Worm (Caenorhabditis elegans) whole organism, late embryonic: ENCODE data around the gene trcs-1.
"Not testable (repeated sequence)": the region's sequence is repeated elsewhere in the genome, so short reads cannot be mapped to it uniquely, and the experiment has no call there.

Source experiments
- C38D4.7 ChIP-seq: fragments of 200-800 bp; sonication (Bioruptor generic); optimal IDR thresholded peaks from 2 replicates; lab custom pipeline; 2018; ENCODE audit warnings: mild to moderate bottlenecking, missing genetic modification characterization, moderate library complexity, missing compliant biosample characterization
- F13H6.1 ChIP-seq: sonication (generic microtip); optimal IDR thresholded peaks from 2 replicates; lab custom pipeline; 2016; ENCODE audit warnings: missing genetic modification characterization, missing compliant biosample characterization
- ama-1 ChIP-seq: fragments of 150-350 bp; optimal IDR thresholded peaks from 2 replicates; lab custom pipeline; 2014
- ceh-14 ChIP-seq: sonication (generic microtip); optimal IDR thresholded peaks from 2 replicates; lab custom pipeline; 2016; ENCODE audit warnings: missing genotype, missing genetic modification characterization, missing compliant biosample characterization
- ceh-19 ChIP-seq: fragments of 200-800 bp; sonication (Bioruptor generic); optimal IDR thresholded peaks from 2 replicates; lab custom pipeline; 2018; ENCODE audit warnings: mild to moderate bottlenecking, missing genetic modification characterization, missing compliant biosample characterization
- ceh-2 ChIP-seq: sonication (generic microtip); optimal IDR thresholded peaks from 2 replicates; lab custom pipeline; 2016; ENCODE audit warnings: missing genotype, missing genetic modification characterization, missing compliant biosample characterization
- ceh-22 ChIP-seq: sonication (generic microtip); optimal IDR thresholded peaks from 2 replicates; lab custom pipeline; 2017; ENCODE audit warnings: missing biosample characterization, missing genetic modification characterization
- ceh-24 ChIP-seq: sonication (generic microtip); optimal IDR thresholded peaks from 2 replicates; lab custom pipeline; 2016; ENCODE audit warnings: mild to moderate bottlenecking, missing genetic modification characterization, missing compliant biosample characterization
- ceh-31 ChIP-seq: sonication (generic microtip); optimal IDR thresholded peaks from 2 replicates; lab custom pipeline; 2016; ENCODE audit warnings: missing genetic modification characterization, missing compliant biosample characterization
- dve-1 ChIP-seq: sonication (generic microtip); optimal IDR thresholded peaks from 2 replicates; lab custom pipeline; 2017; ENCODE audit warnings: antibody characterized with exemption, mild to moderate bottlenecking, missing genetic modification characterization, missing compliant biosample characterization
- elt-4 ChIP-seq: sonication (generic microtip); optimal IDR thresholded peaks from 2 replicates; lab custom pipeline; 2016; ENCODE audit warnings: missing genetic modification characterization, missing compliant biosample characterization
- eyg-1 ChIP-seq: sonication (generic microtip); optimal IDR thresholded peaks from 2 replicates; lab custom pipeline; 2016; ENCODE audit warnings: missing genotype, missing genetic modification characterization, missing compliant biosample characterization
- gmeb-2 ChIP-seq: sonication (generic microtip); optimal IDR thresholded peaks from 2 replicates; lab custom pipeline; 2016; ENCODE audit warnings: missing genetic modification characterization, inconsistent platforms, missing compliant biosample characterization
- hlh-15 ChIP-seq: sonication (generic microtip); optimal IDR thresholded peaks from 2 replicates; lab custom pipeline; 2016; ENCODE audit warnings: missing genetic modification characterization, missing compliant biosample characterization
- hlh-8 ChIP-seq: sonication (generic microtip); optimal IDR thresholded peaks from 2 replicates; lab custom pipeline; 2016; ENCODE audit warnings: missing genotype, missing genetic modification characterization, missing compliant biosample characterization
- lim-6 ChIP-seq: sonication (generic microtip); optimal IDR thresholded peaks from 2 replicates; lab custom pipeline; 2016; ENCODE audit warnings: missing genetic modification characterization, missing compliant biosample characterization
- lin-11 ChIP-seq: fragments of 200-800 bp; sonication (Bioruptor generic); optimal IDR thresholded peaks from 2 replicates; lab custom pipeline; 2018; ENCODE audit warnings: mild to moderate bottlenecking, missing genetic modification characterization, missing compliant biosample characterization
- odd-2 ChIP-seq: sonication (generic microtip); optimal IDR thresholded peaks from 2 replicates; lab custom pipeline; 2017; ENCODE audit warnings: antibody characterized with exemption, mild to moderate bottlenecking, missing genetic modification characterization, missing compliant biosample characterization
- pag-3 ChIP-seq: sonication (generic microtip); optimal IDR thresholded peaks from 2 replicates; lab custom pipeline; 2016; ENCODE audit warnings: missing compliant biosample characterization, missing genetic modification characterization, borderline replicate concordance
- pat-9 ChIP-seq: fragments of 200-800 bp; sonication (Bioruptor generic); optimal IDR thresholded peaks from 2 replicates; lab custom pipeline; 2018; ENCODE audit warnings: mild to moderate bottlenecking, missing genetic modification characterization, moderate library complexity, missing compliant biosample characterization
- pha-2 ChIP-seq: sonication (generic microtip); optimal IDR thresholded peaks from 2 replicates; lab custom pipeline; 2017; ENCODE audit warnings: mild to moderate bottlenecking, missing genetic modification characterization, missing compliant biosample characterization
- pha-4 ChIP-seq: fragments of 150-350 bp; optimal IDR thresholded peaks from 2 replicates; lab custom pipeline; 2018; ENCODE audit warnings: missing biosample characterization, missing genetic modification reagents, missing genetic modification characterization
- pros-1 ChIP-seq: fragments of 150-350 bp; optimal IDR thresholded peaks from 2 replicates; lab custom pipeline; 2014; ENCODE audit warnings: missing biosample characterization, missing genetic modification reagents, missing genetic modification characterization
- rnt-1 ChIP-seq: sonication (generic microtip); optimal IDR thresholded peaks from 2 replicates; lab custom pipeline; 2016; ENCODE audit warnings: missing genetic modification characterization, missing compliant biosample characterization
- sdc-2 ChIP-seq: sonication (generic microtip); optimal IDR thresholded peaks from 2 replicates; lab custom pipeline; 2016; ENCODE audit warnings: missing genotype, missing genetic modification characterization, missing compliant biosample characterization
- sox-2 ChIP-seq: fragments of 200-800 bp; sonication (Bioruptor generic); IDR thresholded peaks from 2 replicates; pipeline ENCODE4 v1.3.6; 2022; ENCODE audit warnings: missing genetic modification reagents, missing genetic modification characterization, missing compliant biosample characterization
- tbx-2 ChIP-seq: sonication (generic microtip); optimal IDR thresholded peaks from 2 replicates; lab custom pipeline; 2016; ENCODE audit warnings: missing genetic modification characterization, missing compliant biosample characterization
- unc-55 ChIP-seq: sonication (generic microtip); optimal IDR thresholded peaks from 2 replicates; lab custom pipeline; 2017; ENCODE audit warnings: missing biosample characterization, missing genetic modification reagents, missing genetic modification characterization
- unc-86 ChIP-seq: sonication (generic microtip); optimal IDR thresholded peaks from 2 replicates; lab custom pipeline; 2016; ENCODE audit warnings: missing genetic modification characterization, missing compliant biosample characterization
- ztf-16 ChIP-seq: sonication (generic microtip); optimal IDR thresholded peaks from 2 replicates; lab custom pipeline; 2017; ENCODE audit warnings: missing genetic modification characterization, missing compliant biosample characterization

The trcs-1 gene

DNA sequence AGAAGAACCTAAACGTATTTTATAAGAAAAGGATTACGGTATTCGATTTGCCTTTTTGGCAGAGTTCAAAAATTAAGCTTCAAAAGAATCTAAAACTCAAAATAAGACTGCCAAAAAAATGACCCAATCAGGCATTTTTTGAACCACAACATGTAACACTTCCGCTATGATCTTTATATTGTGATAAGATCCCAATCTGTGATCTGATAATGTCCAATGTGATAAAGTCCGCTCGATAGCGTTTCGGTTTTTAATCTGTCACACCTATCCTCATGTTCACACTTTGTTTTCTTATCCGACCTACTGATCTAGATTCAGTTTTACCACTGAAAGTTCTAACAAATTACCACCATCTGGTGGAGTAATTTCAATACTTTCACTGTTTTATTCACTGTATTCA, 25.4 kb upstream of the trcs-1 start:
- TF ChIP-seq pha-4 (tag; lab: Kevin White, UChicago) (no peak), tbx-2 (tag; lab: Kevin White, UChicago) (no peak), F13H6.1 (no peak), ceh-14 (tag; lab: Kevin White, UChicago) (no peak), ceh-19 (GFP tag; lab: Kevin White, UChicago) (no peak), hlh-8 (no peak), dve-1 (tag; lab: Kevin White, UChicago) (no peak), ztf-16 (no peak), C38D4.7 (no peak), lim-6 (no peak)
- TF ChIP-seq, all 69 proteins: peak for 0

DNA sequence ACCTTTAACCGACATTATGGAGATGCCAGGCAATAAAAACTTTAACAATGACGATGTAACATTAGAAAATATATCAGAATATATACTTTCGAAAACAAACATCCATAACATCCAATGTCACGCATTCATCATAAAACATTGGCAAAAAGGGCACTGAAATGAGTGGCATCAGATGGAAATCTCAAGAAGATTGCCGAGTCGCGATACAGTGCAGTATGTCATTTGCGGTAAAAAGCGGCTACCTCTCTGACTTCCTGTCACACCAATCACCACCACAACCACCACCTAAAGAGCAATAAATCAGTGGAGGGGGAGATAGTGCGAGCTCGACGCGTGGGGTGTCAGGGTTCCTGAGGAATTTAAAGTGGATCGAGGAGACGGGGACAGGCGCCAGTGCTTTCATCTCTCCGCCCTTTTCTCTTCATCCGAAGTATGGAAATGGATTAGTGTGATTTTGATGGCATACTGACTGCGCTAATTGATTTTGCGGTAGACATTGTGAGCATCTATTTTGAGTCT, 24.5 kb upstream of the trcs-1 start:
- no peak for TF ChIP-seq pha-2 (tag; lab: Kevin White, UChicago)
- TF ChIP-seq ceh-24: no peak
- peak; percentile 27 for TF ChIP-seq rnt-1 (tag; lab: Kevin White, UChicago)
- TF ChIP-seq unc-55 (GFP tag; lab: Kevin White, UChicago): peak; percentile 48

DNA sequence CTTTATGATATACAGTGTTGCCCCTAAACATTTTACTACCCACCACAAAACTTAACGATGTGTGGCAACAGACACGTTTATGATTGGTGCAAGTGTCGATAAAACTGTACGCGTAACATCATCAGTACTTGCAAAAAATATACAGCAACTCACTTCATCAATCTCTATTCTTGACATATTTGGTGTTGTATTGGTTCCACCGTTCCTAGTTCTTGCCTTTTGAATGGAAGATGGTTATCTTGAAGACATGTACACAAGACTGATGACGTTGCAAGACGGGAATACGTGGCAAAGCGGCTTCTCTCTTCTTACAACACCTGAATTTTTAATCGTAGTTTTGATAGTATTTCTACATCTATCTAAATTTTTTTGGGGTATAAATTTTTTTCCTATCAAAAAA, 22.3 kb upstream of the trcs-1 start:
- TF ChIP-seq pag-3 (tag; lab: Kevin White, UChicago): no peak
- no peak for TF ChIP-seq gmeb-2 (tag; lab: Kevin White, UChicago)
- TF ChIP-seq ceh-31 (tag; lab: Kevin White, UChicago): no peak
- no peak for TF ChIP-seq tbx-2 (tag; lab: Kevin White, UChicago)
- no peak for TF ChIP-seq hlh-8
- TF ChIP-seq lin-11 (tag; lab: Kevin White, UChicago): no peak
- no peak for TF ChIP-seq ama-1
- TF ChIP-seq sox-2 (GFP tag; lab: Robert Waterston, UW): no peak

DNA sequence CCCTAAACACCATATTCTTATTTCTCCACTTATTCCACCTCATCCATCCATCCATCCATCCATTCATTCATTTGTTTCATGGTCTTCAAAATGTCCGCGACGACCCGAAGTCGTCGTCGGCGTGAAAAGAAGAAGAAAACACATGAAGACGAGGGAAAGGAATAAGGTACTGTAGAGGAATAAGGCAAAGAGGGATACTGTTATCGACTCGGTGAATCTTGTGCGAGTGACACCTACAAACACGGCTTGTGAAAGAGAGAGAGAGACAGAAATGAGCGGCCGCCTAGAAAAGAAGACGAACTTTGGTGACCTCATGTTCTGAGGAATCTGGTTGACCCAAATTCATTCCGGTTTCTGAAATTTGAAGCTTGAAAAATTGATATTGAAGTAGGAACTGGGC, 20.5 kb upstream of the trcs-1 start:
- TF ChIP-seq elt-4 (tag; lab: Kevin White, UChicago) (no peak), pros-1 (tag; lab: Kevin White, UChicago) (no peak), unc-86 (tag; lab: Kevin White, UChicago) (no peak), pha-4 (tag; lab: Kevin White, UChicago) (no peak), ceh-22 (tag; lab: Kevin White, UChicago) (no peak), ama-1 (no peak), pha-2 (tag; lab: Kevin White, UChicago) (no peak), sox-2 (GFP tag; lab: Robert Waterston, UW) (no peak), ceh-2 (no peak)

DNA sequence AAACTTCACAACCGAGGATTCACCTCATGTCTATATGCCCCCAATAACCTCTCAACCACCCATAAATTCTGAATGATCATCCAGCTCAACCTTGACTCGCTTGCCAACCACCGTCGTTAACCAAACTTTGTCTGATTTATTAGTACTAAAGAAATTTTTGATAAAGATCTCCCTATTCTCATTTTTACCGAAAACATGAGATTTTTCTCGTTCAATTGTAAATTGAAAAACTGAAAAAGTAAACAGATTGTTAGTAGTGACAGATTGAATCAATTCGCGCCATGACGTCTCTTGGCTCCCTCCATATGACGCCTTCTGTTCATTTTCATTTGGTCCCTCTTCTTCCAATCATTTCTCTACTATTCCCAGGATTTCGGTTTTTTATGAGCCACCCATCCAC, 19.3 kb upstream of the trcs-1 start:
- TF ChIP-seq pat-9 (tag; lab: Kevin White, UChicago) (no peak), gmeb-2 (tag; lab: Kevin White, UChicago) (no peak)

DNA sequence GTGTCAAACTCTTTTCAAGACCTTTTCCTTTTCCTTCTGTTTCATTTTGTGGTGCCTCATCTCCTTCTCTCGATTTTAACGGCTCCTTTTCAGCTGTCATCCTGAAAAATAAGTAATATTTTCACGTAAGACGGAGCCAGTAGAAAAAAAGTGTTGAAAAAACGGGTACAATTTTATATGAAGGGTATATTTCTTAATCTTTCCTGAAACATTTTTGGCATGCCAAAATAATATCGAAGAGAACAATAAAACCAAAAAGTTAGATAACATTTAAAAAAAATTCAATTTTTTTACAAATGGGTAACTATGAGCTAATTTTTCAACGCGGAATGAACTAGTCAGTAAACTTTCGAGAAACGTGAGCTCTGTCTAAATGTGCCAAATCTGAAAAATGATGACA, 13.0 kb upstream of the trcs-1 start, which contains the start of gene aat-1:
Gene aat-1 (minus strand): TSS at position 101 of the 400 bp plus-strand sequence.
- TF ChIP-seq sdc-2: no peak
- TF ChIP-seq eyg-1 (tag; lab: Kevin White, UChicago): no peak
- TF ChIP-seq, all 69 proteins: peak for 0

DNA sequence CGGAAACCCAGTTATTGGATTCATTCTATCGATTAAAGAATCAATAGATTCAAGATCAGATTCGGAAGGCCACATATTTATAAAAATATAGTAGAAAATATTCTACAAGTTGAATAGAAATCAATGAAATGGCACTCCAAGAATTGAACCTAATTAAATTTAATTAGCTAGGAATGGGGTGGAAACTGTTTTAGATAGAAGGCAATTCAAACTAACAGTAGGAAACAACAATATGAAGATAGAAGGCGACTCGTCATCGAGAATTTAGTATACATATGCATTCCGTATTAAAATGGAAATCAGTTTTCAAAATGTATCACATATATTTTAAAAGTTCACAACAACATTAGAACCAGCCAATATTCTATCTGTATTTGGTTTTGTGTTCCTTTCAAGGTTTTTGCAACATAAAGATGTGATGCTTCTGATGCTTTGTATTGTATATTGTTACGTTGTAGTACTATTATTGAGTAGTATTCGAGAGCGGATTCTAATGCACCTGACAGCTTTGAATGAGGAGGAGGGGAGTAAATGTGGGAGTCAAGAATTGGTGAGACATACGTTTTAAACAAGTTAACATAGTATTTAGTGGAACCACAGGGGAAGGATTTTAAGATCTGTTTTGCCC, 7.3 kb upstream of the trcs-1 start, which contains the start of the genes F27C8.3 and F27C8.2:
Gene F27C8.3 (minus strand): TSS at position 101 of the 628 bp plus-strand sequence.
Gene F27C8.2 (plus strand): TSS at position 578 of the 628 bp plus-strand sequence.
- not testable (repeated sequence) for TF ChIP-seq hlh-15 (tag; lab: Kevin White, UChicago); ztf-16; odd-2
